Fruit fly (Drosophila melanogaster) whole organism, embryonic: ENCODE data around the gene 7B2.

Experiments used
- Adf1 ChIP-seq: fragments of 200-800 bp; sonication (Bioruptor generic); IDR thresholded peaks from 2 replicates; pipeline ENCODE4 v1.3.6; 2022; ENCODE audit warnings: missing biosample characterization, missing genetic modification characterization
- Atf3 ChIP-seq: fragments of 200-800 bp; sonication (Bioruptor generic); optimal IDR thresholded peaks from 3 replicates; lab custom pipeline; 2016; ENCODE audit warnings: missing biosample characterization, missing genetic modification characterization
- Bdp1 ChIP-seq: fragments of 200-800 bp; sonication (Bioruptor generic); optimal IDR thresholded peaks from 3 replicates; lab custom pipeline; 2016; ENCODE audit warnings: missing biosample characterization, missing genetic modification characterization
- CG10274 ChIP-seq: fragments of 200-800 bp; sonication (Bioruptor generic); optimal IDR thresholded peaks from 3 replicates; lab custom pipeline; 2017; ENCODE audit warnings: missing biosample characterization, mild to moderate bottlenecking, missing genetic modification characterization
- CG10431 ChIP-seq: fragments of 200-800 bp; sonication (Bioruptor generic); optimal IDR thresholded peaks from 3 replicates; lab custom pipeline; 2018; ENCODE audit warnings: missing biosample characterization, mild to moderate bottlenecking, missing genetic modification characterization
- CG10959 ChIP-seq: fragments of 200-800 bp; sonication (Bioruptor generic); IDR thresholded peaks from 2 replicates; pipeline ENCODE4 v1.3.6; 2022; ENCODE audit warnings: missing biosample characterization, missing genetic modification characterization
- CG12744 ChIP-seq: fragments of 200-800 bp; sonication (Bioruptor generic); optimal IDR thresholded peaks from 2 replicates; lab custom pipeline; 2016; ENCODE audit warnings: missing biosample characterization, missing genetic modification characterization
- CG13624 ChIP-seq: fragments of 200-800 bp; sonication (Bioruptor generic); optimal IDR thresholded peaks from 2 replicates; lab custom pipeline; 2016; ENCODE audit warnings: missing biosample characterization, missing genetic modification characterization
- CG14050 ChIP-seq: fragments of 200-800 bp; sonication (Bioruptor generic); IDR thresholded peaks from 3 replicates; pipeline ENCODE4 v1.3.6; 2022; ENCODE audit warnings: missing biosample characterization, missing genetic modification characterization
- CG1529 ChIP-seq: fragments of 200-800 bp; sonication (Bioruptor generic); optimal IDR thresholded peaks from 3 replicates; lab custom pipeline; 2018; ENCODE audit warnings: missing biosample characterization, missing genetic modification characterization
- CG15479 ChIP-seq: fragments of 200-800 bp; sonication (Bioruptor generic); optimal IDR thresholded peaks from 3 replicates; lab custom pipeline; 2019; ENCODE audit warnings: missing biosample characterization, mild to moderate bottlenecking, missing genetic modification characterization, moderate library complexity
- CG16863 ChIP-seq: fragments of 200-800 bp; sonication (Bioruptor generic); optimal IDR thresholded peaks from 3 replicates; lab custom pipeline; 2016; ENCODE audit warnings: missing biosample characterization, missing genetic modification characterization
- CG17328 ChIP-seq: fragments of 200-800 bp; sonication (Bioruptor generic); IDR thresholded peaks from 2 replicates; pipeline ENCODE4 v1.3.6; 2022; ENCODE audit warnings: missing biosample characterization, missing genetic modification characterization
- CG2129 ChIP-seq: fragments of 200-800 bp; sonication (Bioruptor generic); IDR thresholded peaks from 2 replicates; pipeline ENCODE4 v1.3.6; 2022; ENCODE audit warnings: missing biosample characterization, missing genetic modification characterization; ENCODE audit not compliant: partially characterized antibody
- CG2199 ChIP-seq: fragments of 200-800 bp; sonication (Bioruptor generic); IDR thresholded peaks from 3 replicates; pipeline ENCODE4 v1.3.6; 2022; ENCODE audit warnings: missing biosample characterization, missing genetic modification characterization
- CG30403 ChIP-seq: fragments of 200-800 bp; sonication (Bioruptor generic); optimal IDR thresholded peaks from 3 replicates; lab custom pipeline; 2016; ENCODE audit warnings: missing biosample characterization, missing genetic modification characterization
- CG31388 ChIP-seq: fragments of 200-800 bp; sonication (Bioruptor generic); optimal IDR thresholded peaks from 2 replicates; lab custom pipeline; 2016; ENCODE audit warnings: missing biosample characterization, missing genetic modification characterization
- CG32772 ChIP-seq: fragments of 200-800 bp; sonication (Bioruptor generic); IDR thresholded peaks from 2 replicates; pipeline ENCODE4 v1.3.6; 2022; ENCODE audit warnings: missing biosample characterization, missing genetic modification characterization
- CG3995 ChIP-seq: fragments of 200-800 bp; sonication (Bioruptor generic); optimal IDR thresholded peaks from 3 replicates; lab custom pipeline; 2016; ENCODE audit warnings: missing biosample characterization, missing genetic modification characterization
- CG43689 ChIP-seq: fragments of 200-800 bp; sonication (Bioruptor generic); IDR thresholded peaks from 2 replicates; pipeline ENCODE4 v1.3.6; 2022; ENCODE audit warnings: missing biosample characterization, missing genetic modification characterization
- CG4404 ChIP-seq: fragments of 200-800 bp; sonication (Bioruptor generic); IDR thresholded peaks from 2 replicates; pipeline ENCODE4 v1.3.6; 2022; ENCODE audit warnings: missing biosample characterization, missing genetic modification characterization
- CG4854 ChIP-seq: fragments of 200-800 bp; sonication (Bioruptor generic); optimal IDR thresholded peaks from 2 replicates; lab custom pipeline; 2016; ENCODE audit warnings: missing biosample characterization, missing genetic modification characterization, inconsistent platforms
- CG6654 ChIP-seq: fragments of 200-800 bp; sonication (Bioruptor generic); optimal IDR thresholded peaks from 2 replicates; lab custom pipeline; 2017; ENCODE audit warnings: missing biosample characterization, mild to moderate bottlenecking, missing genetic modification characterization
- CG6813 ChIP-seq: fragments of 200-800 bp; sonication (Bioruptor generic); optimal IDR thresholded peaks from 2 replicates; lab custom pipeline; 2017; ENCODE audit warnings: missing biosample characterization, missing genetic modification characterization, mild to moderate bottlenecking, moderate library complexity, missing genetic modification reagents
- CG9215 ChIP-seq: fragments of 200-800 bp; sonication (Bioruptor generic); IDR thresholded peaks from 2 replicates; pipeline ENCODE4 v1.3.6; 2022; ENCODE audit warnings: missing biosample characterization, missing genetic modification characterization
- CkIIα-i1 ChIP-seq: fragments of 200-800 bp; sonication (Bioruptor generic); IDR thresholded peaks from 2 replicates; pipeline ENCODE4 v1.3.6; 2022; ENCODE audit warnings: missing biosample characterization, missing genetic modification characterization
- D19B ChIP-seq: fragments of 200-800 bp; sonication (Bioruptor generic); optimal IDR thresholded peaks from 2 replicates; lab custom pipeline; 2017; ENCODE audit warnings: missing biosample characterization, mild to moderate bottlenecking, missing genetic modification characterization
- Dfd ChIP-seq, 2 experiments: fragments of >200 bp; optimal IDR thresholded peaks; 2 replicates each; lab custom pipeline; 2017; ENCODE audit warnings: missing biosample characterization in 2 of 2, missing genetic modification characterization in 2 of 2
- E2f1 ChIP-seq: fragments of 200-800 bp; sonication (Bioruptor generic); IDR thresholded peaks from 2 replicates; pipeline ENCODE4 v1.3.6; 2022; ENCODE audit warnings: missing biosample characterization, missing genetic modification characterization
- E2f2 ChIP-seq: fragments of 200-800 bp; sonication (Bioruptor generic); IDR thresholded peaks from 2 replicates; pipeline ENCODE4 v1.3.6; 2022; ENCODE audit warnings: missing biosample characterization, missing genetic modification characterization
- Kr ChIP-seq: fragments of 200-800 bp; sonication (Bioruptor generic); optimal IDR thresholded peaks from 2 replicates; lab custom pipeline; 2017; ENCODE audit warnings: missing biosample characterization, mild to moderate bottlenecking, missing genetic modification characterization
- Meics ChIP-seq: fragments of 200-800 bp; sonication (Bioruptor generic); optimal IDR thresholded peaks from 2 replicates; lab custom pipeline; 2017; ENCODE audit warnings: missing biosample characterization, mild to moderate bottlenecking, missing genetic modification characterization
- Mes4 ChIP-seq: fragments of 200-800 bp; sonication (Bioruptor generic); optimal IDR thresholded peaks from 2 replicates; lab custom pipeline; 2016; ENCODE audit warnings: missing biosample characterization, missing genetic modification characterization
- Pdp1 ChIP-seq, 2 experiments: fragments of 200-800 bp; sonication (Bioruptor generic); optimal IDR thresholded peaks; 3 replicates each; lab custom pipeline; 2016; ENCODE audit warnings: missing biosample characterization in 2 of 2, missing genetic modification characterization in 2 of 2, mild to moderate bottlenecking in 1 of 2, moderate library complexity in 1 of 2
- Sox102F ChIP-seq: fragments of 200-800 bp; sonication (Bioruptor generic); optimal IDR thresholded peaks from 2 replicates; lab custom pipeline; 2018; ENCODE audit warnings: missing biosample characterization, mild to moderate bottlenecking, missing genetic modification characterization, moderate library complexity
- Ssrp ChIP-seq: fragments of 200-800 bp; sonication (Bioruptor generic); optimal IDR thresholded peaks from 2 replicates; lab custom pipeline; 2018; ENCODE audit warnings: missing biosample characterization, mild to moderate bottlenecking, missing genetic modification characterization, moderate library complexity
- bigmax ChIP-seq: fragments of 200-800 bp; sonication (Bioruptor generic); optimal IDR thresholded peaks from 2 replicates; lab custom pipeline; 2018; ENCODE audit warnings: missing biosample characterization, mild to moderate bottlenecking, missing genetic modification characterization
- caup ChIP-seq: fragments of 200-800 bp; sonication (Bioruptor generic); optimal IDR thresholded peaks from 3 replicates; lab custom pipeline; 2017; ENCODE audit warnings: missing biosample characterization, mild to moderate bottlenecking, missing genetic modification characterization, moderate library complexity; ENCODE audit not compliant: severe bottlenecking
- chn ChIP-seq: fragments of 200-800 bp; sonication (Bioruptor generic); optimal IDR thresholded peaks from 2 replicates; lab custom pipeline; 2016; ENCODE audit warnings: missing biosample characterization, missing genetic modification characterization
- eyg ChIP-seq: fragments of 200-800 bp; sonication (Bioruptor generic); optimal IDR thresholded peaks from 3 replicates; lab custom pipeline; 2016; ENCODE audit warnings: missing biosample characterization, missing genetic modification characterization
- fd3F ChIP-seq: fragments of 200-800 bp; sonication (Bioruptor generic); optimal IDR thresholded peaks from 2 replicates; lab custom pipeline; 2018; ENCODE audit warnings: missing biosample characterization, mild to moderate bottlenecking, missing genetic modification characterization, moderate library complexity
- gce ChIP-seq: fragments of 200-800 bp; sonication (Bioruptor generic); IDR thresholded peaks from 3 replicates; pipeline ENCODE4 v1.3.6; 2022; ENCODE audit warnings: missing biosample characterization, missing genetic modification characterization
- gcm ChIP-seq: fragments of 200-800 bp; sonication (Bioruptor generic); optimal IDR thresholded peaks from 2 replicates; lab custom pipeline; 2019; ENCODE audit warnings: missing biosample characterization, mild to moderate bottlenecking, missing genetic modification characterization, moderate library complexity
- gem ChIP-seq: fragments of 200-800 bp; sonication (Bioruptor generic); optimal IDR thresholded peaks from 2 replicates; lab custom pipeline; 2019; ENCODE audit warnings: missing biosample characterization, mild to moderate bottlenecking, missing genetic modification characterization, moderate library complexity
- jumu ChIP-seq: fragments of 200-800 bp; sonication (Bioruptor generic); optimal IDR thresholded peaks from 3 replicates; lab custom pipeline; 2016; ENCODE audit warnings: missing biosample characterization, missing genetic modification characterization
- ken ChIP-seq: fragments of 200-800 bp; sonication (Bioruptor generic); IDR thresholded peaks from 3 replicates; pipeline ENCODE4 v1.3.6; 2022; ENCODE audit warnings: missing biosample characterization, missing genetic modification characterization
- lab ChIP-seq: fragments of 200-800 bp; sonication (Bioruptor generic); optimal IDR thresholded peaks from 3 replicates; lab custom pipeline; 2017; ENCODE audit warnings: missing biosample characterization, missing genetic modification characterization, mild to moderate bottlenecking, moderate library complexity, missing genetic modification reagents
- usp ChIP-seq: fragments of >200 bp; optimal IDR thresholded peaks from 2 replicates; lab custom pipeline; 2017; ENCODE audit warnings: missing biosample characterization, missing genetic modification characterization
- vfl ChIP-seq: fragments of 200-800 bp; sonication (Bioruptor generic); optimal IDR thresholded peaks from 2 replicates; lab custom pipeline; 2016; ENCODE audit warnings: missing biosample characterization, missing genetic modification characterization
- wor ChIP-seq: fragments of 200-800 bp; sonication (Bioruptor generic); IDR thresholded peaks from 2 replicates; pipeline ENCODE4 v1.3.6; 2022; ENCODE audit warnings: missing biosample characterization, missing genetic modification characterization
- z ChIP-seq: fragments of 200-800 bp; sonication (Bioruptor generic); IDR thresholded peaks from 3 replicates; pipeline ENCODE4 v1.3.6; 2022; ENCODE audit warnings: missing biosample characterization, missing genetic modification characterization
- zf30C ChIP-seq: fragments of 200-800 bp; sonication (Bioruptor generic); optimal IDR thresholded peaks from 3 replicates; lab custom pipeline; 2018; ENCODE audit warnings: missing biosample characterization, mild to moderate bottlenecking, missing genetic modification characterization
- zfh2 ChIP-seq: fragments of 200-800 bp; sonication (Bioruptor generic); optimal IDR thresholded peaks from 2 replicates; lab custom pipeline; 2016; ENCODE audit warnings: missing biosample characterization, missing genetic modification characterization

7B2 gene

dm6 chr3R:5412987-5413386 is 36.4 kb downstream of the 7B2 start (continued):
- TF ChIP-seq fd3F (GFP tag; lab: Kevin White, UChicago) (peak; percentile 25), Meics (GFP tag; lab: Kevin White, UChicago) (peak; percentile 64), E2f2 (no peak), lab (GFP tag; lab: Kevin White, UChicago) (peak; percentile 59), D19B (GFP tag; lab: Kevin White, UChicago) (no peak), Pdp1 (GFP tag; optimal IDR thresholded peaks at IDR 0.05; lab: Kevin White, UChicago) (no peak), CG14050 (GFP tag; lab: Robert Waterston, UW) (no peak), CG16863 (no peak), CG17328 (peak; percentile 21; the same call in 1 of the 2 replicates), CG10959 (GFP tag; lab: Robert Waterston, UW) (no peak), CG6654 (no peak), CG13624 (no peak), CG15479 (GFP tag; lab: Kevin White, UChicago) (no peak), CG3995 (GFP tag; lab: Kevin White, UChicago) (no peak), wor (GFP tag; lab: Robert Waterston, UW) (no peak), caup (peak; percentile 31), CG32772 (GFP tag; lab: Robert Waterston, UW) (no peak), jumu (no peak), Atf3 (GFP tag; lab: Kevin White, UChicago) (no peak), CG43689 (GFP tag; lab: Robert Waterston, UW) (no peak), Dfd (GFP tag; optimal IDR thresholded peaks at IDR 0.05; lab: Kevin White, UChicago) (no peak), CG4404 (GFP tag; lab: Robert Waterston, UW) (no peak), z (GFP tag; lab: Robert Waterston, UW) (no peak), zf30C (GFP tag; lab: Kevin White, UChicago) (peak; percentile 14), vfl (no peak), CG12744 (GFP tag; lab: Kevin White, UChicago) (no peak), CG1529 (GFP tag; lab: Kevin White, UChicago) (no peak), bigmax (no peak), chn (GFP tag; lab: Kevin White, UChicago) (no peak), zfh2 (peak; percentile 20), CG10431 (GFP tag; lab: Kevin White, UChicago) (no peak), gem (tag; lab: Kevin White, UChicago) (peak; percentile 68), CkIIα-i1 (no peak), Sox102F (GFP tag; lab: Kevin White, UChicago) (peak; percentile 54), gcm (GFP tag; lab: Kevin White, UChicago) (no peak), Bdp1 (GFP tag; lab: Kevin White, UChicago) (no peak), CG9215 (GFP tag; lab: Robert Waterston, UW) (no peak), CG2129 (GFP tag; lab: Robert Waterston, UW) (no peak), Adf1 (GFP tag; lab: Robert Waterston, UW) (no peak), CG4854 (GFP tag; lab: Kevin White, UChicago) (no peak), Kr (GFP tag; lab: Kevin White, UChicago) (no peak), CG2199 (no peak), CG6813 (GFP tag; lab: Kevin White, UChicago) (no peak), usp (GFP tag; lab: Kevin White, UChicago) (no peak), CG31388 (GFP tag; lab: Kevin White, UChicago) (no peak), CG30403 (peak; percentile 31), eyg (GFP tag; lab: Kevin White, UChicago) (no peak), gce (GFP tag; lab: Robert Waterston, UW) (no peak), Mes4 (GFP tag; lab: Kevin White, UChicago) (no peak), CG10274 (GFP tag; lab: Kevin White, UChicago) (no peak), E2f1 (no peak), ken (GFP tag; lab: Robert Waterston, UW) (0 out of 3 replicates have a peak, but pooled peaks have one; percentile 37), Ssrp (no peak)
